Fruit fly (Drosophila melanogaster) whole organism: ENCODE measurements around the gene CG43333.

Source experiments
- CG8478 ChIP-seq: fragments of >200 bp; optimal IDR thresholded peaks from 2 replicates; lab custom pipeline; 2018; ENCODE audit warnings: inconsistent platforms
- Dll ChIP-seq: fragments of >200 bp; optimal IDR thresholded peaks from 2 replicates; lab custom pipeline; 2017
- pan ChIP-seq: fragments of >200 bp; optimal IDR thresholded peaks from 2 replicates; lab custom pipeline; 2017
- psq ChIP-seq: fragments of >200 bp; optimal IDR thresholded peaks from 2 replicates; lab custom pipeline; 2017
- usp ChIP-seq: fragments of >200 bp; optimal IDR thresholded peaks from 2 replicates; lab custom pipeline; 2017; ENCODE audit warnings: missing biosample characterization, missing genetic modification characterization, mixed read lengths

dm6 chr2L:14212686-14213085 lies 32.2 kb upstream of the CG43333 start:
- TF ChIP-seq psq (no peak), usp (GFP tag; lab: Kevin White, UChicago) (no peak), Dll (lab: Kevin White, UChicago) (no peak), pan (lab: Kevin White, UChicago) (no peak), CG8478 (no peak)
